Worm (Caenorhabditis elegans): ENCODE data around the gene msp-77.

DNA sequence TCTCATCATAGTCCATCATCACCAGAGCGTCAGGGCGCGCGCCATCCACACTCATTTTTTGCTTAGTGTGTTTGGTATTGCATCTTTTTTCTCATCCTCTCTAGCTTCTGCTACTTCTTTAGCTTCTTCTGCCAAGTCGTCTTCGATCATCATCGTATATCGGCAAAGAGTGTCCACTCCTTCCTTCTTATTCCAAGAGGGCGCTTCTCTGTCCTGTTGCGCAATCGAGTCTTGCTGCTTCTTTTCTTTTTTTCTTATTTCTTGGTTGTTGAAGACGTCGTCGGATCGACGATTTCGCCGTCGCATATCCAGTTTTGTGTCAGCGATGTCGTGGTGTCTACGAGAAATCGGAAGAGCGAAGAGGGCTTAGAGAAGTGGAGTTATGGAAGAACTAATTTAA is 18.6 kb downstream of the msp-77 start:
- TF ChIP-seq him-1 (tag; optimal IDR thresholded peaks at IDR 0.05) (no peak), W03F9.2 (tag; optimal IDR thresholded peaks at IDR 0.05) (no peak)
